Fruit fly (Drosophila melanogaster): ENCODE data around the gene CG9114.

The CG9114 gene

DNA sequence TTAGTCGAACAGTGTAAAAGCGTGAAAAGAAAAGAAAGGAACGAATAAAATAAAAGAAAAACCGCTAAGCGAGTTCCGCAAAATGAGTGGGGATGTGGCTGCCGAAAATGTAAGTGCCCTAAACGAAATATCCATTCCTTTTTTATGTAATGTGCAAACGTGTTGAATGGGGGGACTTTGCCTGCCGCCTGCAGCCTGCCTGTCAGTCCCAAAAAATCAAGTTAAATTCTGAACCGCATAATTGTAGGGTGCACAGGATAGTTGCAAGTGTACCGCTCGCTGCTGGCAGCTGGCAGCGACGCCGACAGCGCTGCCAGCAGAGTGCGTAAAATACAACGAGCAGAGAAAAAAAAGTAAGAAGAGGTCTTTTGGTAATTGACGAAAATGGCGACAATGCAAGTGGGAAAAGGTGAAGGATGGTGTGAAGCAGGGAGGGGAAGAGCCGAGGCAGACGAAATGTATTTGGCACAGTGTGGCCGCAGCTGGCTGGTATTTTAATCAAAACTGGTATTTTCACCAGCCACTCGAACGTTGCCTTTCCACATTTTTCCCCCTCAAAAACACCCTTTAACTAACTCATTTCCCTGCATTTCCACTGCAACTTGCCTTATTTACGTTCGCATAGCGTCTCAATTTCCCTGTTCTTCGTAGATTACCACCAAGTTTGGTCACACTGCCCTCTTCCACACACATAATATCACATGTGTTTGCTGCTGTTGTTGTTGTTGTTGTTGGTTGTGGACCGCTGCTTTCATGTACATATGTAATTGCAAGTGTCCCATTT, 13.1 kb downstream of the CG9114 start:
- TF ChIP-seq CG4496 (GFP tag; IDR thresholded peaks at IDR 0.05) (0 out of 3 replicates have a peak, but pooled peaks have one; percentile 17), CG10348 (GFP tag; IDR thresholded peaks at IDR 0.05) (no peak), CG32121 (GFP tag; IDR thresholded peaks at IDR 0.05) (0 out of 2 replicates have a peak, but pooled peaks have one; percentile 23)

dm6 chrX:15319290-15319689, 13.7 kb downstream of the CG9114 start, which contains the start of gene Top1:
Gene Top1, plus strand, starts transcription at chrX:15319479.
- TF ChIP-seq Ets98B (GFP tag; IDR thresholded peaks at IDR 0.05) (peak; percentile 23; the same call in 1 of the 2 replicates), CG34367 (tag; optimal IDR thresholded peaks at IDR 0.05) (no peak), Pif1A (GFP tag; optimal IDR thresholded peaks at IDR 0.05) (no peak), Snoo (tag; optimal IDR thresholded peaks at IDR 0.05) (no peak), gl (tag; optimal IDR thresholded peaks at IDR 0.05) (no peak), CG12605 (GFP tag; IDR thresholded peaks at IDR 0.05) (peak; percentile 32; the same call in 1 of the 2 replicates), D1 (tag; optimal IDR thresholded peaks at IDR 0.05) (no peak), CG4496 (GFP tag; IDR thresholded peaks at IDR 0.05) (0 out of 3 replicates have a peak, but pooled peaks have one; percentile 15), Pif1B (GFP tag; optimal IDR thresholded peaks at IDR 0.05) (no peak), CG15710 (tag; optimal IDR thresholded peaks at IDR 0.05) (no peak), rn (GFP tag; IDR thresholded peaks at IDR 0.05) (no peak), EcR (GFP tag; optimal IDR thresholded peaks at IDR 0.05) (no peak)

DNA sequence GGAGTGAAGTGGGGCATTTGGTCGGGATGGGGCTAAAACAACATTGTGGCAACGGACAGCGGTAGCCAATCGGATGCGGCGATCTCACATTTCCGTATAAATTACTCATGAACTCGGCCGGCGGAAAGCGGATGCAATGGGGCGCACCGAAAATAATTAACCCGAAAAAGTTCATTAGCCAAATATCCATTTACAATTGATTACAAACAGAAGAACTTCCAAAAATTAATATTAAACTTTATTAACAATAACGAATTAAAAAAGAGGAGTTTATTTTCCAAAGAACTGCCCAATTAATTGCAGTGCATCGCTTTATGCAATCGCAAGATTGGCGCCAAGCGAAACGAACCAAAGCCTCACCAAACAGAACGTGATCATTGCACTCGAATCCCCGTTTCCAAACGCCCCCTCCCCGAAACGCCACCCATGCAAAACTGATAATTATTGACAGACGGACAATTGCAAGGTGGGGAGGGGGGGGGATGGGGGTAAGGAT, 19.1 kb downstream of the CG9114 start:
- peak; percentile 17 for TF ChIP-seq CG17806 (tag; optimal IDR thresholded peaks at IDR 0.05)
- 0 out of 2 replicates have a peak, but pooled peaks have one; percentile 14 for TF ChIP-seq CG12605 (GFP tag; IDR thresholded peaks at IDR 0.05)
- TF ChIP-seq gl (tag; optimal IDR thresholded peaks at IDR 0.05) = no peak
- TF ChIP-seq CG10348 (GFP tag; IDR thresholded peaks at IDR 0.05) = no peak
- no peak for TF ChIP-seq CG13204 (GFP tag; optimal IDR thresholded peaks at IDR 0.05)
- TF ChIP-seq Pif1B (GFP tag; optimal IDR thresholded peaks at IDR 0.05) = no peak
- TF ChIP-seq EcR (GFP tag; optimal IDR thresholded peaks at IDR 0.05) = peak; percentile 33
- peak; percentile 44 for TF ChIP-seq CG14655 (GFP tag; optimal IDR thresholded peaks at IDR 0.05)
- TF ChIP-seq fd96Ca (GFP tag; IDR thresholded peaks at IDR 0.05) = peak; percentile 58; the same call in 1 of the 3 replicates
- TF ChIP-seq CG32121 (GFP tag; IDR thresholded peaks at IDR 0.05) = no peak; the same call in 1 of the 2 replicates
- TF ChIP-seq CG8159 (tag; optimal IDR thresholded peaks at IDR 0.05) = peak; percentile 26
- TF ChIP-seq Pif1A (GFP tag; optimal IDR thresholded peaks at IDR 0.05) = no peak
- TF ChIP-seq rn (GFP tag; IDR thresholded peaks at IDR 0.05) = no peak
- TF ChIP-seq D1 (tag; optimal IDR thresholded peaks at IDR 0.05) = no peak
- TF ChIP-seq CG4496 (GFP tag; IDR thresholded peaks at IDR 0.05) = peak; percentile 54; the same call in 1 of the 3 replicates
- peak; percentile 18 for TF ChIP-seq CG8301 (tag; optimal IDR thresholded peaks at IDR 0.05)
- TF ChIP-seq Ets98B (GFP tag; IDR thresholded peaks at IDR 0.05) = peak; percentile 25; the same call in 1 of the 2 replicates
- no peak for TF ChIP-seq CG9948 (tag; optimal IDR thresholded peaks at IDR 0.05)
- no peak for TF ChIP-seq Snoo (tag; optimal IDR thresholded peaks at IDR 0.05)
- no peak for TF ChIP-seq CG34367 (tag; optimal IDR thresholded peaks at IDR 0.05)
- peak; percentile 28 for TF ChIP-seq CG15710 (tag; optimal IDR thresholded peaks at IDR 0.05)

DNA sequence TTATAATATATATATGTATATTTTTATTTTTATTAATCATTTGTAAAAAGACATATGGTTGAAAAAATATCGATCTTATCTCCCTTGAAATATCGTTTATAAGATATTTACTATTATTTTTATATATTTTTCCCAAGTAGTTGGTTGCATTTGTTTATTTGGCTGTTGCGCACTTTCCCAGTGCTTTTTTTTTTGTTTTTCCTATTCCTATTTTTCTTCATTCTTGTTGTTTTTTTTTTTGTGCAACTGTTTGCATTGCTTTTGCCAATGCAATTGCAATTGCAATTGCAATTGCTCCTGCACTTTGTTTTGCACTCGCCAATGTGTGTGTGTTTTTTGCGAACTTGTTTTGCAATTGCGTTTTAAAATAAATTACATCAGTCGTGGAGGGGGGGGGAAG, 19.6 kb downstream of the CG9114 start:
- TF ChIP-seq Pif1B (GFP tag; optimal IDR thresholded peaks at IDR 0.05) (no peak), CG12605 (GFP tag; IDR thresholded peaks at IDR 0.05) (peak; percentile 94), Pif1A (GFP tag; optimal IDR thresholded peaks at IDR 0.05) (no peak), rn (GFP tag; IDR thresholded peaks at IDR 0.05) (0 out of 2 replicates have a peak, but pooled peaks have one; percentile 21), CG14655 (GFP tag; optimal IDR thresholded peaks at IDR 0.05) (peak; percentile 45), fd96Ca (GFP tag; IDR thresholded peaks at IDR 0.05) (no peak), CG8301 (tag; optimal IDR thresholded peaks at IDR 0.05) (no peak), CG34367 (tag; optimal IDR thresholded peaks at IDR 0.05) (no peak), CG32121 (GFP tag; IDR thresholded peaks at IDR 0.05) (peak; percentile 37; the same call in 1 of the 2 replicates), CG4496 (GFP tag; IDR thresholded peaks at IDR 0.05) (peak; percentile 90), Ets98B (GFP tag; IDR thresholded peaks at IDR 0.05) (peak; percentile 75)

DNA sequence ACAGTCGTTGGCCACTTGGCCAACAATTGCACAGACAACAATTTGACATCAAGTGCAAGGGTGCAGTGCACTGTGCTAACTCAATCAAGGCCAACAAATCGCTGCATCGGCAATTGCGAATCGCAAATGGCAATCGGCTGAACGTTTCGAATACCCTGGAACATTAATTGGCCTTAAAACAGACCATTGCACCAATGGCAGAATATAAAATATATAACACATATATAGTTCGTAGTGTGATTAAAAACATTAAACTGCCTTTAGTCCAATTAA, 20.1 kb downstream of the CG9114 start:
- TF ChIP-seq CG4496 (GFP tag; IDR thresholded peaks at IDR 0.05) (no peak), CG9948 (tag; optimal IDR thresholded peaks at IDR 0.05) (no peak), EcR (GFP tag; optimal IDR thresholded peaks at IDR 0.05) (peak; percentile 70), CG14655 (GFP tag; optimal IDR thresholded peaks at IDR 0.05) (no peak), fd96Ca (GFP tag; IDR thresholded peaks at IDR 0.05) (no peak)

DNA sequence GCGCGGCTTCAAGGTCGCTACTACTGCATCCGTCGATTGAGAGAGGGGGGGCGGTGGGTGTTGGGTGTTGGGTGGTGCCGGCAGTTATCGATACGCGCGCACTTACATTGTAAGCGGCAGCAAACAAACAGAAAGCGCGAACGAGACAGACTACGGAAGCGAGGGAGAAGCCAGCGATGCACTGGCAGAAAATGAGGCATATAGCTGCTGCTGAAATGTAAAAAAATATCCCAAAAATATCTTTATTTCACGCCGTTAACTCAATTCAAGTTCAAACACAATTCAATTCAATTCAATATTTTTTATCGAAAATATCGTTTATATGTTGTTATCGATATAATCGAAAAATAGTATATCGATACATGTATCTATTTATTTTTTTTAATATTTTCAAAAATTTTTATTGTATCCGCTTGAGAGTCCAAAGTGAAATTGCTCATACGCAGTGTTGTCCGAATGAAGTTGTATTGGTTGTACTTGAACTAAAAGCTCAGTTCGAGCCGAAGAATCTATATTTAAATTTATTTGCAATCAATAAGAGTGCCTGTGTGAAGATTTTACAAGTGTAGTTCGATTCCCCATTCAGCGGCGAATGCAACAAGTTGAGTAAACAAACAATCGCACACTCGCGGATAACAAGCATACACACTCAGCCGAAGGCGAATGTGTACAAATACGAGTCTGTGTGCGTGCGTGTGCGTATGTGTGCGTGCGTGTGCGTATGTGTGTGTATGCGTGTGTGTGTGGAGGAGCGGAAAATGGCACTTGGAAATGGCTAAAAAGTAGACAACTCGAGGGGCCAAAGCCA, 20.7 kb downstream of the CG9114 start:
- TF ChIP-seq EcR (GFP tag; optimal IDR thresholded peaks at IDR 0.05) = no peak
- peak; percentile 48; the same call in 1 of the 2 replicates for TF ChIP-seq CG32121 (GFP tag; IDR thresholded peaks at IDR 0.05)
- peak; percentile 14 for TF ChIP-seq Pif1A (GFP tag; optimal IDR thresholded peaks at IDR 0.05)
- TF ChIP-seq D1 (tag; optimal IDR thresholded peaks at IDR 0.05) = no peak
- TF ChIP-seq Snoo (tag; optimal IDR thresholded peaks at IDR 0.05) = peak; percentile 66
- peak; percentile 30; the same call in 1 of the 2 replicates for TF ChIP-seq CG12605 (GFP tag; IDR thresholded peaks at IDR 0.05)
- peak; percentile 56 for TF ChIP-seq CG9948 (tag; optimal IDR thresholded peaks at IDR 0.05)
- TF ChIP-seq CG17806 (tag; optimal IDR thresholded peaks at IDR 0.05) = peak; percentile 42
- TF ChIP-seq rn (GFP tag; IDR thresholded peaks at IDR 0.05) = 0 out of 2 replicates have a peak, but pooled peaks have one; percentile 11
- no peak for TF ChIP-seq gl (tag; optimal IDR thresholded peaks at IDR 0.05)
- TF ChIP-seq CG15710 (tag; optimal IDR thresholded peaks at IDR 0.05) = peak; percentile 61
- TF ChIP-seq CG8159 (tag; optimal IDR thresholded peaks at IDR 0.05) = peak; percentile 77
- peak; percentile 77 for TF ChIP-seq CG14655 (GFP tag; optimal IDR thresholded peaks at IDR 0.05)
- no peak; the same call in 1 of the 2 replicates for TF ChIP-seq Ets98B (GFP tag; IDR thresholded peaks at IDR 0.05)
- TF ChIP-seq CG10348 (GFP tag; IDR thresholded peaks at IDR 0.05) = no peak
- peak; percentile 13; the same call in 1 of the 3 replicates for TF ChIP-seq fd96Ca (GFP tag; IDR thresholded peaks at IDR 0.05)
- TF ChIP-seq CG4496 (GFP tag; IDR thresholded peaks at IDR 0.05) = peak; percentile 77
- TF ChIP-seq CG13204 (GFP tag; optimal IDR thresholded peaks at IDR 0.05) = peak; percentile 12
- peak; percentile 32 for TF ChIP-seq CG34367 (tag; optimal IDR thresholded peaks at IDR 0.05)
- peak; percentile 54 for TF ChIP-seq CG8301 (tag; optimal IDR thresholded peaks at IDR 0.05)
- no peak for TF ChIP-seq Pif1B (GFP tag; optimal IDR thresholded peaks at IDR 0.05)
